Worm (Caenorhabditis elegans): Measurements from ENCODE around the gene wht-8.

DNA sequence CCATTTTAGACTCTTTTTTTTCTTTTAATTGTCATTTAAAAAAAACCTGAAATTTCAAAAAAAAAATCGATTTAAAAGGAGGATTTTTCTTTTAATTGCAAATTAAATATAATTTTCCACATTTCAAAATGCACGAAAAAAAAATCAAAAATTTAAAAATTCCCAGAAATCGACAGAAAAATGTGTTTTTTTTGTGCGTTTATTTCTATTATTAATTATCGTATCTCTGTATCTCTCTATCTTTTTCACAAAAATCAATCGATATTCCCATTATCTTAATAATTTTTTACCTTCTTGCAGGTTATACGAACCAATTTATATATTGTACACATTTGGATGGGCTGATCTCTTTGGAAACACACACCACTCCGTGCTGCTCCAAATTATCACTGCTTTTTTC, 26.2 kb downstream of the wht-8 start, which contains the start of gene rsks-1:
- TF ChIP-seq W03F9.2 (tag; optimal IDR thresholded peaks at IDR 0.05) (no peak), him-1 (tag; optimal IDR thresholded peaks at IDR 0.05) (no peak), dao-5 (tag; optimal IDR thresholded peaks at IDR 0.05) (no peak)

Measured in whole organism, L4/young adult.